Worm (Caenorhabditis elegans) whole organism, midembryonic: Measurements from ENCODE around the gene R12G8.1.

ENCODE experiments used
- T22C8.4 ChIP-seq: fragments of 200-800 bp; sonication (Bioruptor generic); IDR thresholded peaks from 2 replicates; pipeline ENCODE4 v1.3.6; 2022; ENCODE audit warnings: missing genetic modification characterization, missing compliant biosample characterization
- cog-1 ChIP-seq: sonication (generic microtip); optimal IDR thresholded peaks from 2 replicates; lab custom pipeline; 2016; ENCODE audit warnings: missing genetic modification characterization, missing compliant biosample characterization
- flt-1 ChIP-seq: fragments of 200-800 bp; sonication (Bioruptor generic); IDR thresholded peaks from 2 replicates; pipeline ENCODE4 v1.3.6; 2022; ENCODE audit warnings: missing genetic modification characterization, missing compliant biosample characterization
- klf-2 ChIP-seq: fragments of 200-800 bp; sonication (Bioruptor generic); conservative IDR thresholded peaks from 2 replicates; pipeline ENCODE4 v1.3.6; 2022; ENCODE audit warnings: missing genetic modification reagents, missing genetic modification characterization, missing compliant biosample characterization
- med-1 ChIP-seq: sonication (generic microtip); optimal IDR thresholded peaks from 2 replicates; lab custom pipeline; 2017; ENCODE audit warnings: missing genetic modification characterization, mild to moderate bottlenecking, missing compliant biosample characterization, antibody characterized with exemption, missing genetic modification reagents; ENCODE audit not compliant: insufficient read depth
- ref-1 ChIP-seq: fragments of 200-800 bp; sonication (Bioruptor generic); conservative IDR thresholded peaks from 2 replicates; pipeline ENCODE4 v1.3.6; 2022; ENCODE audit warnings: missing genetic modification reagents, missing genetic modification characterization, missing compliant biosample characterization
- tab-1 ChIP-seq: fragments of 200-800 bp; sonication (Bioruptor generic); IDR thresholded peaks from 2 replicates; pipeline ENCODE4 v1.3.6; 2022; ENCODE audit warnings: missing genetic modification characterization, missing compliant biosample characterization
- ztf-23 ChIP-seq: fragments of 200-800 bp; sonication (Bioruptor generic); IDR thresholded peaks from 2 replicates; pipeline ENCODE4 v1.3.6; 2022; ENCODE audit warnings: missing genetic modification reagents, missing genetic modification characterization, missing compliant biosample characterization
- ztf-29 ChIP-seq: fragments of 200-800 bp; sonication (Bioruptor generic); IDR thresholded peaks from 2 replicates; pipeline ENCODE4 v1.3.6; 2022; ENCODE audit warnings: missing genetic modification reagents, missing genetic modification characterization, missing compliant biosample characterization

Gene R12G8.1

ce11 chrV:17739801-17740200 lies 9.2 kb downstream of the R12G8.1 start, which contains the start of gene cutl-4:
Gene cutl-4, minus strand, starts transcription at chrV:17739901.
- TF ChIP-seq ref-1 (GFP tag; lab: Robert Waterston, UW) (no peak), ztf-29 (GFP tag; lab: Robert Waterston, UW) (no peak), flt-1 (GFP tag; lab: Robert Waterston, UW) (no peak), ztf-23 (GFP tag; lab: Robert Waterston, UW) (no peak), tab-1 (GFP tag; lab: Robert Waterston, UW) (no peak), cog-1 (tag; lab: Kevin White, UChicago) (no peak), klf-2 (no peak), med-1 (no peak), T22C8.4 (GFP tag; lab: Robert Waterston, UW) (no peak)

DNA sequence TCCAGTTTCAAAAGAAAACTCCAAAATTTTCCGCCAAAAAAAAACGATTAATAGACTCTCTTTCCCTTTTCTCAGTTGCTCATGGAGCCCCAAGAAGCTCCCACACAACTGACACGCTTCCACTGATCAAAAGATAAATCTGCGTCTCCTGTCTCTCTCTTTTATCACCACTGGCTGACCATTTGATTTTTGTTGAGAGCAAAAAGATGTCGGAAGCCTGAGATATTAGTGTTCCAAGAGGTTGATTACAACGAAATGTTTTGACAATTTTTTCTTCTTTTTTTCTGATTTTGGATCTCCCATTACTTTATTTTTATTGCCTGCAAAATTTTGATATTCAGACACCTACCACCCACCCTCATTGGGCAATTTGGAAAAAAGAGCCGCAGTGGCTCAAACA lies 16.5 kb downstream of the R12G8.1 start, which contains the start of gene twk-42:
TSS of gene twk-42 (minus strand) at position 101 of the 400 bp plus-strand sequence.
- TF ChIP-seq med-1 = no peak
- no peak for TF ChIP-seq ztf-23 (GFP tag; lab: Robert Waterston, UW)
- TF ChIP-seq flt-1 (GFP tag; lab: Robert Waterston, UW) = no peak
- TF ChIP-seq ztf-29 (GFP tag; lab: Robert Waterston, UW) = no peak
- no peak for TF ChIP-seq cog-1 (tag; lab: Kevin White, UChicago)
- no peak for TF ChIP-seq tab-1 (GFP tag; lab: Robert Waterston, UW)
- TF ChIP-seq klf-2 = no peak
- no peak for TF ChIP-seq T22C8.4 (GFP tag; lab: Robert Waterston, UW)
- no peak for TF ChIP-seq ref-1 (GFP tag; lab: Robert Waterston, UW)

DNA sequence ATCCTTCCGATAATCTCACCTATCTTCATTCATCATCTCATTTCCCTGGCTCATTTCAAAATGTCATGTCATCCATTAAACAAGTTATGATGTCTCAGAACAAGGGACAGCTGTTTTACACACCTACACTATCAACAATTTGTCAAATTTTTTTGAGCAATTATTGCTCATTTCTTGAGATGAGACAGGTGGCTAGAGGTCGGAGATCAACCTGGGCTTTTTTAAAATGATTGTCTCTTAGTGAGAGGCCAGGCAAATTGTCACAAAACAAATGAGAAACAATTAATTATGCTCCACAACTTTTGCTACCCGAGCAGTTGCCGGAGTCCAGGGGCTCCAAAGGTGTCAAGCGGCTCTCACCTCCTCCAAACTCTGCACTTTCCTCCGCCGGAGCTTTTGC lies 20.3 kb downstream of the R12G8.1 start:
- TF ChIP-seq med-1 (no peak), tab-1 (GFP tag; lab: Robert Waterston, UW) (no peak), klf-2 (no peak), flt-1 (GFP tag; lab: Robert Waterston, UW) (no peak), ref-1 (GFP tag; lab: Robert Waterston, UW) (no peak), ztf-29 (GFP tag; lab: Robert Waterston, UW) (no peak), cog-1 (tag; lab: Kevin White, UChicago) (no peak), T22C8.4 (GFP tag; lab: Robert Waterston, UW) (no peak), ztf-23 (GFP tag; lab: Robert Waterston, UW) (no peak)

DNA sequence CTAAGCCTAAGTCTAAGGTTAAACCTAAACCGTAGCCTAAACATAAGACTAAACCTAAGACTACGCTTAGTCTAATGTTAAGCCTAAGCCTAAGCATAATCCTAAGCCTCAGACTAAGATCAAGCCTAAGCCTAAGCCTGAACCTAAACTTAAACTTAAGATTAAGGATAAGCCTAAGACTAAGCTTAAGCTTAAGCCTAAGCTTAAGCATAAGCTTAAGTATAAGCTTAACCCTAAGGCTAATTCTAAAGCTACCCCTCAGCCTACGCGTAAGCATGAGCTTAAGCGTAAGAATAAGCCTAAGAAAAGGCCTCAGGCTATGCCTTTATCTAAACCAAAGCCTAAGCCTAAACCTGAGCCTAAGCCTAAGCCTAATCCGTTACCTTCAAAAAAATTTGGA lies 20.7 kb downstream of the R12G8.1 start:
- TF ChIP-seq ztf-29 (GFP tag; lab: Robert Waterston, UW) (no peak), ztf-23 (GFP tag; lab: Robert Waterston, UW) (no peak), tab-1 (GFP tag; lab: Robert Waterston, UW) (no peak), flt-1 (GFP tag; lab: Robert Waterston, UW) (no peak), med-1 (no peak), klf-2 (no peak), cog-1 (tag; lab: Kevin White, UChicago) (no peak), ref-1 (GFP tag; lab: Robert Waterston, UW) (no peak), T22C8.4 (GFP tag; lab: Robert Waterston, UW) (no peak)

- TF ChIP-seq tab-1 (GFP tag; lab: Robert Waterston, UW) = no peak
- no peak for TF ChIP-seq klf-2
- no peak for TF ChIP-seq flt-1 (GFP tag; lab: Robert Waterston, UW)
- no peak for TF ChIP-seq ztf-29 (GFP tag; lab: Robert Waterston, UW)
- no peak for TF ChIP-seq med-1
- no peak for TF ChIP-seq ref-1 (GFP tag; lab: Robert Waterston, UW)
- no peak for TF ChIP-seq ztf-23 (GFP tag; lab: Robert Waterston, UW)
- TF ChIP-seq cog-1 (tag; lab: Kevin White, UChicago) = no peak
- no peak for TF ChIP-seq T22C8.4 (GFP tag; lab: Robert Waterston, UW)
These were observed 24.3 kb downstream of the R12G8.1 start, which contains the start of gene fat-5 for ce11 chrV:17724704-17725103. Gene fat-5, plus strand, starts transcription at chrV:17725004.

ce11 chrV:17723142-17723781 lies 25.8 kb downstream of the R12G8.1 start:
- TF ChIP-seq med-1 (no peak), ztf-29 (GFP tag; lab: Robert Waterston, UW) (no peak), T22C8.4 (GFP tag; lab: Robert Waterston, UW) (no peak), tab-1 (GFP tag; lab: Robert Waterston, UW) (no peak), klf-2 (no peak), flt-1 (GFP tag; lab: Robert Waterston, UW) (no peak), ref-1 (GFP tag; lab: Robert Waterston, UW) (no peak), ztf-23 (GFP tag; lab: Robert Waterston, UW) (no peak), cog-1 (tag; lab: Kevin White, UChicago) (no peak)

ce11 chrV:17722553-17722952 lies 26.5 kb downstream of the R12G8.1 start:
- TF ChIP-seq tab-1 (GFP tag; lab: Robert Waterston, UW) (no peak), cog-1 (tag; lab: Kevin White, UChicago) (no peak), T22C8.4 (GFP tag; lab: Robert Waterston, UW) (no peak), flt-1 (GFP tag; lab: Robert Waterston, UW) (no peak), ref-1 (GFP tag; lab: Robert Waterston, UW) (no peak), ztf-23 (GFP tag; lab: Robert Waterston, UW) (no peak), med-1 (no peak), ztf-29 (GFP tag; lab: Robert Waterston, UW) (no peak), klf-2 (no peak)

DNA sequence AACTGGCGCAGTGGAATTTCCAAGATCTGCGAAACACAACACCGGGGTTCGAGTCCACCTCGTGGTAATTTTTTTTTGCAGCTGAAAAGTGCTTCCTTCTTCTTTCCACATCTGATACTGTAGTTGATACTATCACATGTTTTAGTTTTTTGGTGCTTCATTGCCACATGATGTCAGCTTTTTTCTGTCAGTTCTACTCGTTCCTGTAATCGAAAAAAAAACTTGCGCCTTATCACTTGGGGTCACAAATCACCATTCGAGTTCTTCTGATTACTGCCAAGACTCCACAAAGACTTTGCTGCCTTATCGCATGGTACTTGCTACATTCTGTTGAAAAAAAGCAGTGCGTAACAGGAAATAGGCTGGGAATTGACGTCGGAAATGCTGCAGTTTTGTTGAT lies 27.3 kb downstream of the R12G8.1 start:
- TF ChIP-seq ref-1 (GFP tag; lab: Robert Waterston, UW) (no peak), med-1 (no peak), ztf-23 (GFP tag; lab: Robert Waterston, UW) (no peak), flt-1 (GFP tag; lab: Robert Waterston, UW) (no peak)

- TF ChIP-seq tab-1 (GFP tag; lab: Robert Waterston, UW) (no peak), med-1 (no peak), klf-2 (no peak), cog-1 (tag; lab: Kevin White, UChicago) (no peak), flt-1 (GFP tag; lab: Robert Waterston, UW) (no peak), ref-1 (GFP tag; lab: Robert Waterston, UW) (no peak), ztf-23 (GFP tag; lab: Robert Waterston, UW) (no peak), ztf-29 (GFP tag; lab: Robert Waterston, UW) (no peak), T22C8.4 (GFP tag; lab: Robert Waterston, UW) (no peak)
These were observed 30.4 kb downstream of the R12G8.1 start, which contains the start of gene str-77 for ce11 chrV:17718647-17719046. Gene str-77, plus strand, starts transcription at chrV:17718947.
